Fruit fly (Drosophila melanogaster): ENCODE data around the gene Snmp2.

dm6 chr3L:7768252-7768651 is 25.4 kb upstream of the Snmp2 start, which contains the start of gene CG32371:
- TF ChIP-seq psq (optimal IDR thresholded peaks at IDR 0.05): no peak
- no peak for TF ChIP-seq Myc (optimal IDR thresholded peaks at IDR 0.05)

All from Kc167 (cell line).